Worm (Caenorhabditis elegans) whole organism, L4 larva: ENCODE results near the gene ptr-13.

ENCODE experiments used
- D1046.2 ChIP-seq: fragments of 200-800 bp; sonication (Bioruptor generic); IDR thresholded peaks from 2 replicates; pipeline ENCODE4 v1.3.6; 2022; ENCODE audit warnings: missing genetic modification characterization, missing compliant biosample characterization
- F44E2.7 ChIP-seq: fragments of 200-800 bp; sonication (Bioruptor generic); IDR thresholded peaks from 2 replicates; pipeline ENCODE4 v2.1.2; 2022; ENCODE audit warnings: missing genetic modification characterization, missing compliant biosample characterization
- T20F7.1 ChIP-seq: fragments of 200-800 bp; sonication (Bioruptor generic); optimal IDR thresholded peaks from 2 replicates; lab custom pipeline; 2018; ENCODE audit warnings: mild to moderate bottlenecking, missing genetic modification characterization, missing compliant biosample characterization
- aha-1 ChIP-seq: fragments of 150-350 bp; peaks from one replicate; lab custom pipeline; 2014; ENCODE audit warnings: missing biosample characterization, missing genetic modification characterization
- attf-4 ChIP-seq: sonication (generic microtip); optimal IDR thresholded peaks from 3 replicates; lab custom pipeline; 2017; ENCODE audit warnings: missing biosample characterization, missing genetic modification characterization
- ceh-44 ChIP-seq: fragments of 200-800 bp; sonication (Bioruptor generic); IDR thresholded peaks from 2 replicates; pipeline ENCODE4 v1.3.6; 2022; ENCODE audit warnings: missing genetic modification reagents, missing genetic modification characterization, missing compliant biosample characterization
- ceh-62 ChIP-seq: sonication (generic microtip); optimal IDR thresholded peaks from 2 replicates; lab custom pipeline; 2017; ENCODE audit warnings: missing biosample characterization, missing genetic modification characterization
- ctbp-1 ChIP-seq: fragments of 200-800 bp; sonication (Bioruptor generic); IDR thresholded peaks from 2 replicates; pipeline ENCODE4 v1.3.6; 2022; ENCODE audit warnings: missing genetic modification reagents, missing genetic modification characterization, missing compliant biosample characterization
- daf-16 ChIP-seq, 3 experiments: sonication (generic microtip); optimal IDR thresholded peaks; 2 replicates each; lab custom pipeline; 2016 to 2017; ENCODE audit warnings: missing genetic modification characterization in 3 of 3, missing genetic modification reagents in 3 of 3, mild to moderate bottlenecking in 2 of 3, missing compliant biosample characterization in 2 of 3, missing biosample characterization in 1 of 3, moderate library complexity in 1 of 3
- dmd-6 ChIP-seq: fragments of 200-800 bp; sonication (Bioruptor generic); IDR thresholded peaks from 2 replicates; pipeline ENCODE4 v1.3.6; 2022; ENCODE audit warnings: missing genetic modification reagents, missing genetic modification characterization, missing compliant biosample characterization
- dpl-1 ChIP-seq: fragments of 150-350 bp; optimal IDR thresholded peaks from 2 replicates; lab custom pipeline; 2014; ENCODE audit warnings: missing biosample characterization, missing genetic modification reagents, missing genetic modification characterization
- dve-1 ChIP-seq: sonication (generic microtip); optimal IDR thresholded peaks from 2 replicates; lab custom pipeline; 2017; ENCODE audit warnings: antibody characterized with exemption, mild to moderate bottlenecking, missing genetic modification characterization, missing compliant biosample characterization; ENCODE audit not compliant: insufficient read depth
- fos-1 ChIP-seq: fragments of 150-350 bp; optimal IDR thresholded peaks from 2 replicates; lab custom pipeline; 2014; ENCODE audit warnings: missing biosample characterization, missing genetic modification characterization
- hlh-11 ChIP-seq: fragments of 200-800 bp; sonication (Bioruptor generic); optimal IDR thresholded peaks from 2 replicates; lab custom pipeline; 2018; ENCODE audit warnings: mild to moderate bottlenecking, missing genetic modification characterization, missing compliant biosample characterization
- hlh-30 ChIP-seq: sonication (generic microtip); optimal IDR thresholded peaks from 2 replicates; lab custom pipeline; 2017; ENCODE audit warnings: antibody characterized with exemption, mild to moderate bottlenecking, missing genetic modification characterization, missing compliant biosample characterization; ENCODE audit not compliant: insufficient read depth
- jun-1 ChIP-seq: fragments of 150-350 bp; optimal IDR thresholded peaks from 2 replicates; lab custom pipeline; 2014; ENCODE audit warnings: missing biosample characterization, missing genetic modification reagents, missing genetic modification characterization
- lin-29 ChIP-seq: fragments of 200-800 bp; sonication (Bioruptor generic); IDR thresholded peaks from 2 replicates; pipeline ENCODE4 v1.3.6; 2022; ENCODE audit warnings: missing genetic modification reagents, missing genetic modification characterization, missing compliant biosample characterization
- lsy-2 ChIP-seq, 2 experiments: fragments of 150-350 bp in 1 of 2; sonication (generic microtip) in 1 of 2; optimal IDR thresholded peaks; 2 replicates each; lab custom pipeline; 2014 to 2017; ENCODE audit warnings: missing biosample characterization in 2 of 2, missing genetic modification characterization in 2 of 2
- mes-2 ChIP-seq: sonication (generic microtip); optimal IDR thresholded peaks from 2 replicates; lab custom pipeline; 2016; ENCODE audit warnings: missing genotype, mild to moderate bottlenecking, missing genetic modification characterization, missing compliant biosample characterization; ENCODE audit not compliant: poor library complexity, severe bottlenecking
- mxl-3 ChIP-seq: fragments of 200-800 bp; sonication (Bioruptor generic); optimal IDR thresholded peaks from 2 replicates; lab custom pipeline; 2018; ENCODE audit warnings: mild to moderate bottlenecking, missing genetic modification characterization, missing compliant biosample characterization
- nhr-10 ChIP-seq: fragments of 150-350 bp; optimal IDR thresholded peaks from 2 replicates; lab custom pipeline; 2014; ENCODE audit warnings: missing biosample characterization, missing genetic modification characterization
- nhr-11 ChIP-seq: fragments of 150-350 bp; optimal IDR thresholded peaks from 2 replicates; lab custom pipeline; 2014; ENCODE audit warnings: missing biosample characterization, missing genetic modification characterization
- nhr-28 ChIP-seq: fragments of 150-350 bp; optimal IDR thresholded peaks from 2 replicates; lab custom pipeline; 2014; ENCODE audit warnings: missing biosample characterization, missing genetic modification characterization
- nhr-48 ChIP-seq: sonication (generic microtip); optimal IDR thresholded peaks from 2 replicates; lab custom pipeline; 2016; ENCODE audit warnings: mild to moderate bottlenecking, missing genetic modification characterization, missing compliant biosample characterization
- nhr-6 ChIP-seq: fragments of 150-350 bp; optimal IDR thresholded peaks from 2 replicates; lab custom pipeline; 2014; ENCODE audit warnings: missing biosample characterization, missing genetic modification characterization
- nhr-77 ChIP-seq: fragments of 150-350 bp; optimal IDR thresholded peaks from 2 replicates; lab custom pipeline; 2014; ENCODE audit warnings: missing biosample characterization, missing genetic modification characterization
- php-3 ChIP-seq: fragments of 200-800 bp; sonication (Bioruptor generic); IDR thresholded peaks from 2 replicates; pipeline ENCODE4 v1.3.6; 2022; ENCODE audit warnings: missing genetic modification reagents, missing genetic modification characterization, missing compliant biosample characterization
- pqm-1 ChIP-seq: sonication (generic microtip); optimal IDR thresholded peaks from 2 replicates; lab custom pipeline; 2017; ENCODE audit warnings: missing biosample characterization, missing genetic modification characterization
- sdz-12 ChIP-seq: fragments of 200-800 bp; sonication (Bioruptor generic); optimal IDR thresholded peaks from 2 replicates; lab custom pipeline; 2018; ENCODE audit warnings: mild to moderate bottlenecking, missing genetic modification characterization, missing compliant biosample characterization
- set-16 ChIP-seq: fragments of 200-800 bp; sonication (Bioruptor generic); IDR thresholded peaks from 2 replicates; pipeline ENCODE4 v1.3.6; 2022; ENCODE audit warnings: missing genetic modification reagents, missing genetic modification characterization, missing compliant biosample characterization
- spr-1 ChIP-seq: sonication (generic microtip); optimal IDR thresholded peaks from 2 replicates; lab custom pipeline; 2016; ENCODE audit warnings: mild to moderate bottlenecking, missing genetic modification characterization, missing compliant biosample characterization
- tra-1 ChIP-seq: fragments of 200-800 bp; sonication (Bioruptor generic); IDR thresholded peaks from 2 replicates; pipeline ENCODE4 v1.3.6; 2022; ENCODE audit warnings: missing genetic modification reagents, missing genetic modification characterization, missing compliant biosample characterization
- unc-62 ChIP-seq, 3 experiments: fragments of 150-350 bp in 1 of 3; sonication (generic microtip); optimal IDR thresholded peaks in 2 of 3; peaks in 1 of 3; 1 replicate in 1 of 3; 2 replicates in 2 of 3; lab custom pipeline; 2014 to 2017; ENCODE audit warnings: missing biosample characterization in 3 of 3, missing genetic modification characterization in 3 of 3, missing genetic modification reagents in 3 of 3, missing genotype in 1 of 3
- zfp-3 ChIP-seq: fragments of 200-800 bp; sonication (Bioruptor generic); conservative IDR thresholded peaks from 2 replicates; pipeline ENCODE4 v1.3.6; 2022; ENCODE audit warnings: missing genetic modification reagents, missing genetic modification characterization, missing compliant biosample characterization

ptr-13 gene

DNA sequence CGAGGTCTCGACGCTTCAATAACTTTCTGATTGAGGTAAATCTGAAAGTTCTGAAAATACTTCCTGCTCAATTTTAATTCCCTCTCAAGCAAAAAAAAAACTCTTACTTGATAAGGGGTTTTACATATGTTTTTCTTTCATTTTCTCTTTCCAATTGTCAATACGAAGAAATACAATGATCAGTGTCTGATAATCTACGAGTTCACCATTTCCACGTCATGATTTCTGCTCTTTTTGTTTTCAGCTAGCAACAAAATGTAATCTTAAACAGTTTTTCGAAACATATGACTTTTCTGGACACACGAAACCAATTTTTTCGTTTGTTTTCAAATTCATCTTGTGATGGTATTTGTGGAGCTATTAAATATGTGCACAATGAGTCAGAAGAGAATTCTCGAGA lies 6.1 kb downstream of the ptr-13 start (continued):
- TF ChIP-seq hlh-30 (tag; lab: Kevin White, UChicago) = peak; percentile 3
- peak; percentile 43 for TF ChIP-seq dve-1
- no peak for TF ChIP-seq lsy-2 (tag; optimal IDR thresholded peaks at IDR 0.05; lab: Kevin White, UChicago)
- no peak for TF ChIP-seq zfp-3
- TF ChIP-seq pqm-1 = no peak
- no peak for TF ChIP-seq D1046.2 (GFP tag; lab: Robert Waterston, UW)
- no peak for TF ChIP-seq lin-29
- TF ChIP-seq mes-2 (tag; lab: Kevin White, UChicago) = no peak
- no peak for TF ChIP-seq fos-1
- no peak for TF ChIP-seq mxl-3 (GFP tag; lab: Kevin White, UChicago)
- TF ChIP-seq F44E2.7 (GFP tag; lab: Robert Waterston, UW) = no peak

DNA sequence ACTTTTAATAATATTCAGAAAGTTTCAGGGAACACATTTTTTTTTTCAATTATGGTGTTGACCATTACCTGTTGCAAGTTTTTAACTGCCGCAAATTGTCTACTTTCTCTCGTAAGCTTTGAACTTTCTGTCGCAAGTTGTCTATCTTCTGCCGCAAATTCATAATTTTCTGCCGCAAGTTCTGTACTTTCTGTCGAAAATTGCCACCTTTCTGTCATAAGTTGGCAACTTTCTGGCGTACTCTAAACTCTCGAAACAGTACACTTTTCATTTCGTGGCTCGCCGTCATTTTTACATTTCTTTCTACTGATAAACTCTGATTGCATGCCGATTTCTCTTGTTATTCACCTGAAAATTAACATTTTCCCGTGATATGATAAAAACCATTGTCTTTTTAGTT lies 6.9 kb downstream of the ptr-13 start:
- TF ChIP-seq hlh-30 (tag; lab: Kevin White, UChicago) = peak; percentile 14
- no peak for TF ChIP-seq sdz-12 (GFP tag; lab: Kevin White, UChicago)
- TF ChIP-seq nhr-11 (tag; lab: Kevin White, UChicago) = no peak
- TF ChIP-seq T20F7.1 = no peak
- TF ChIP-seq dpl-1 (GFP tag; lab: Kevin White, UChicago) = no peak
- peak; percentile 4 for TF ChIP-seq dve-1
- TF ChIP-seq dmd-6 (GFP tag; lab: Robert Waterston, UW) = peak; percentile 37
- TF ChIP-seq attf-4 (tag; lab: Kevin White, UChicago) = no peak
- peak; percentile 97 for TF ChIP-seq aha-1
- TF ChIP-seq daf-16 (GFP tag; optimal IDR thresholded peaks at IDR 0.05; lab: Kevin White, UChicago) = no peak
- peak; percentile 43 for TF ChIP-seq daf-16 (tag; optimal IDR thresholded peaks at IDR 0.05; lab: Kevin White, UChicago)
- TF ChIP-seq hlh-11 (tag; lab: Kevin White, UChicago) = peak; percentile 8
- TF ChIP-seq ceh-62 (tag; lab: Kevin White, UChicago) = no peak
- TF ChIP-seq set-16 (GFP tag; lab: Robert Waterston, UW) = no peak

- TF ChIP-seq hlh-11 (tag; lab: Kevin White, UChicago) (peak; percentile 33), nhr-6 (tag; lab: Kevin White, UChicago) (no peak), dmd-6 (GFP tag; lab: Robert Waterston, UW) (peak; percentile 24), daf-16 (GFP tag; optimal IDR thresholded peaks at IDR 0.05; lab: Kevin White, UChicago) (no peak), daf-16 (tag; optimal IDR thresholded peaks at IDR 0.05; lab: Kevin White, UChicago) (peak; percentile 90), php-3 (GFP tag; lab: Robert Waterston, UW) (peak; percentile 6; the same call in 1 of the 2 replicates)
These were observed 7.3 kb downstream of the ptr-13 start for ce11 chrII:11154957-11155356.

ce11 chrII:11153800-11154199 lies 8.5 kb downstream of the ptr-13 start:
- 0 out of 2 replicates have a peak, but pooled peaks have one; percentile 32 for TF ChIP-seq php-3 (GFP tag; lab: Robert Waterston, UW)
- TF ChIP-seq daf-16 (GFP tag; optimal IDR thresholded peaks at IDR 0.05; lab: Kevin White, UChicago) = no peak
- TF ChIP-seq daf-16 (tag; optimal IDR thresholded peaks at IDR 0.05; lab: Kevin White, UChicago) = peak; percentile 63
- TF ChIP-seq jun-1 (tag; lab: Kevin White, UChicago) = peak; percentile 16
- TF ChIP-seq spr-1 (tag; lab: Kevin White, UChicago) = no peak
- TF ChIP-seq ceh-44 (GFP tag; lab: Robert Waterston, UW) = no peak
- no peak for TF ChIP-seq ctbp-1 (GFP tag; lab: Robert Waterston, UW)
- no peak for TF ChIP-seq tra-1
- peak; percentile 40 for TF ChIP-seq nhr-10 (tag; lab: Kevin White, UChicago)
- peak in 1 of 2 experiments; percentile 20 for TF ChIP-seq unc-62 (GFP tag; optimal IDR thresholded peaks at IDR 0.05 in 1 of 2; lab: Kevin White, UChicago)
- no peak for TF ChIP-seq unc-62 (tag; optimal IDR thresholded peaks at IDR 0.05; lab: Kevin White, UChicago)
- TF ChIP-seq hlh-30 (tag; lab: Kevin White, UChicago) = peak; percentile 56
- TF ChIP-seq mes-2 (tag; lab: Kevin White, UChicago) = no peak
- peak; percentile 66 for TF ChIP-seq hlh-11 (tag; lab: Kevin White, UChicago)
- TF ChIP-seq nhr-77 = peak; percentile 48
- peak; percentile 8 for TF ChIP-seq nhr-48 (tag; lab: Kevin White, UChicago)
- TF ChIP-seq dve-1 = peak; percentile 65
- TF ChIP-seq dmd-6 (GFP tag; lab: Robert Waterston, UW) = peak; percentile 52
- TF ChIP-seq nhr-28 = peak; percentile 47
